Fruit fly (Drosophila melanogaster) whole organism, embryonic: Measurements from ENCODE around the gene CG18788.

Experiments used
- Adf1 ChIP-seq: fragments of 200-800 bp; sonication (Bioruptor generic); IDR thresholded peaks from 2 replicates; pipeline ENCODE4 v1.3.6; 2022; ENCODE audit warnings: missing biosample characterization, missing genetic modification characterization
- Antp ChIP-seq: fragments of 200-800 bp; sonication (Bioruptor generic); optimal IDR thresholded peaks from 3 replicates; lab custom pipeline; 2016; ENCODE audit warnings: missing biosample characterization, missing genetic modification characterization
- Asciz ChIP-seq: fragments of 200-800 bp; sonication (Bioruptor generic); optimal IDR thresholded peaks from 2 replicates; lab custom pipeline; 2017; ENCODE audit warnings: missing biosample characterization, mild to moderate bottlenecking, missing genetic modification characterization, missing genetic modification reagents
- CG10462 ChIP-seq: fragments of 200-800 bp; sonication (Bioruptor generic); optimal IDR thresholded peaks from 2 replicates; lab custom pipeline; 2016; ENCODE audit warnings: missing biosample characterization, missing genetic modification characterization
- CG11560 ChIP-seq: fragments of 200-800 bp; sonication (Bioruptor generic); IDR thresholded peaks from 3 replicates; pipeline ENCODE4 v1.3.6; 2022; ENCODE audit warnings: missing biosample characterization, missing genetic modification characterization
- CG12391 ChIP-seq: fragments of 200-800 bp; sonication (Bioruptor generic); optimal IDR thresholded peaks from 3 replicates; lab custom pipeline; 2018; ENCODE audit warnings: missing biosample characterization, mild to moderate bottlenecking, missing genetic modification characterization, moderate library complexity
- CG12769 ChIP-seq: fragments of 200-800 bp; sonication (Bioruptor generic); optimal IDR thresholded peaks from 2 replicates; lab custom pipeline; 2019; ENCODE audit warnings: missing biosample characterization, mild to moderate bottlenecking, missing genetic modification characterization, moderate library complexity
- CG18011 ChIP-seq: fragments of 200-800 bp; sonication (Bioruptor generic); optimal IDR thresholded peaks from 2 replicates; lab custom pipeline; 2017; ENCODE audit warnings: missing biosample characterization, missing genetic modification characterization, mild to moderate bottlenecking, moderate library complexity, missing genotype
- CG3726 ChIP-seq: fragments of 200-800 bp; sonication (Bioruptor generic); IDR thresholded peaks from 3 replicates; pipeline ENCODE4, ENCODE4 v1.3.6; 2022; ENCODE audit warnings: missing biosample characterization, missing genetic modification characterization
- CG4424 ChIP-seq: fragments of 200-800 bp; sonication (Bioruptor generic); optimal IDR thresholded peaks from 3 replicates; lab custom pipeline; 2016; ENCODE audit warnings: missing biosample characterization, missing genetic modification characterization
- CG4730 ChIP-seq: fragments of 200-800 bp; sonication (Bioruptor generic); IDR thresholded peaks from 2 replicates; pipeline ENCODE4 v1.3.6; 2022; ENCODE audit warnings: missing biosample characterization, missing genetic modification characterization
- CG6683 ChIP-seq: fragments of 200-800 bp; sonication (Bioruptor generic); optimal IDR thresholded peaks from 2 replicates; lab custom pipeline; 2017; ENCODE audit warnings: missing biosample characterization, mild to moderate bottlenecking, missing genetic modification characterization, missing genetic modification reagents
- CG6791 ChIP-seq: fragments of 200-800 bp; sonication (Bioruptor generic); IDR thresholded peaks from 3 replicates; pipeline ENCODE4 v1.3.6; 2022; ENCODE audit warnings: missing biosample characterization, missing genetic modification characterization; ENCODE audit not compliant: partially characterized antibody
- CG6813 ChIP-seq: fragments of 200-800 bp; sonication (Bioruptor generic); optimal IDR thresholded peaks from 2 replicates; lab custom pipeline; 2017; ENCODE audit warnings: missing biosample characterization, missing genetic modification characterization, mild to moderate bottlenecking, moderate library complexity, missing genetic modification reagents
- CHES-1-like ChIP-seq: fragments of 200-800 bp; sonication (Bioruptor generic); optimal IDR thresholded peaks from 2 replicates; lab custom pipeline; 2016; ENCODE audit warnings: missing biosample characterization, missing genetic modification characterization
- CoRest ChIP-seq: fragments of 200-800 bp; sonication (Bioruptor generic); optimal IDR thresholded peaks from 3 replicates; lab custom pipeline; 2018; ENCODE audit warnings: missing biosample characterization, mild to moderate bottlenecking, missing genetic modification characterization, moderate library complexity
- D19A ChIP-seq: fragments of 200-800 bp; optimal IDR thresholded peaks from 3 replicates; lab custom pipeline; 2019; ENCODE audit warnings: missing biosample characterization, mild to moderate bottlenecking, missing genetic modification characterization, moderate library complexity
- Ets65A ChIP-seq: fragments of 200-800 bp; sonication (Bioruptor generic); peaks from one replicate; lab custom pipeline; 2016; ENCODE audit warnings: missing biosample characterization, missing genetic modification characterization
- Hey ChIP-seq: fragments of 200-800 bp; sonication (Bioruptor generic); optimal IDR thresholded peaks from 3 replicates; lab custom pipeline; 2018; ENCODE audit warnings: missing biosample characterization, mild to moderate bottlenecking, missing genetic modification characterization
- HmgD ChIP-seq: fragments of 200-800 bp; sonication (Bioruptor generic); optimal IDR thresholded peaks from 3 replicates; lab custom pipeline; 2016; ENCODE audit warnings: missing biosample characterization, missing genetic modification characterization
- Hmr ChIP-seq: fragments of 200-800 bp; sonication (Bioruptor generic); optimal IDR thresholded peaks from 3 replicates; lab custom pipeline; 2017; ENCODE audit warnings: mild to moderate bottlenecking, missing biosample characterization, missing genetic modification reagents, missing genetic modification characterization
- Hr39 ChIP-seq: fragments of >200 bp; optimal IDR thresholded peaks from 2 replicates; lab custom pipeline; 2017
- Lhr ChIP-seq: fragments of 200-800 bp; sonication (Bioruptor generic); optimal IDR thresholded peaks from 3 replicates; lab custom pipeline; 2017; ENCODE audit warnings: mild to moderate bottlenecking, missing biosample characterization, missing genetic modification reagents, missing genetic modification characterization
- MBD-R2 ChIP-seq: fragments of 200-800 bp; sonication (Bioruptor generic); IDR thresholded peaks from 2 replicates; pipeline ENCODE4 v1.3.6; 2022; ENCODE audit warnings: missing biosample characterization, missing genetic modification characterization
- Meics ChIP-seq: fragments of 200-800 bp; sonication (Bioruptor generic); optimal IDR thresholded peaks from 2 replicates; lab custom pipeline; 2017; ENCODE audit warnings: missing biosample characterization, mild to moderate bottlenecking, missing genetic modification characterization
- Optix ChIP-seq: fragments of 200-800 bp; sonication (Bioruptor generic); IDR thresholded peaks from 3 replicates; pipeline ENCODE4 v1.3.6; 2022; ENCODE audit warnings: missing biosample characterization, missing genetic modification characterization
- Rfx ChIP-seq: fragments of 200-800 bp; sonication (Bioruptor generic); IDR thresholded peaks from 2 replicates; pipeline ENCODE4 v1.3.6; 2022; ENCODE audit warnings: missing biosample characterization, missing genetic modification characterization
- abd-A ChIP-seq: fragments of 200-800 bp; sonication (Bioruptor generic); optimal IDR thresholded peaks from 3 replicates; lab custom pipeline; 2019; ENCODE audit warnings: missing biosample characterization, mild to moderate bottlenecking, missing genetic modification characterization, moderate library complexity
- bigmax ChIP-seq: fragments of 200-800 bp; sonication (Bioruptor generic); optimal IDR thresholded peaks from 2 replicates; lab custom pipeline; 2018; ENCODE audit warnings: missing biosample characterization, mild to moderate bottlenecking, missing genetic modification characterization
- chif ChIP-seq, 2 experiments: fragments of 200-800 bp; sonication (Bioruptor generic); optimal IDR thresholded peaks; 3 replicates each; lab custom pipeline; 2016; ENCODE audit warnings: missing biosample characterization in 2 of 2, missing genetic modification characterization in 2 of 2
- chinmo ChIP-seq: fragments of 200-800 bp; sonication (Bioruptor generic); IDR thresholded peaks from 4 replicates; pipeline ENCODE4 v1.3.6; 2022; ENCODE audit warnings: missing biosample characterization, missing genetic modification characterization; ENCODE audit not compliant: partially characterized antibody
- ci ChIP-seq: fragments of 200-800 bp; sonication (Bioruptor generic); IDR thresholded peaks from 3 replicates; pipeline ENCODE4 v1.3.6; 2022; ENCODE audit warnings: missing biosample characterization, missing genetic modification characterization
- cwo ChIP-seq: fragments of 200-800 bp; sonication (Bioruptor generic); optimal IDR thresholded peaks from 3 replicates; lab custom pipeline; 2017; ENCODE audit warnings: missing biosample characterization, missing genetic modification characterization, mild to moderate bottlenecking, moderate library complexity, missing genetic modification reagents
- ftz-f1 ChIP-seq: fragments of 200-800 bp; sonication (Bioruptor generic); optimal IDR thresholded peaks from 2 replicates; lab custom pipeline; 2016; ENCODE audit warnings: missing biosample characterization, missing genetic modification characterization
- gro ChIP-seq: fragments of 200-800 bp; sonication (Bioruptor generic); optimal IDR thresholded peaks from 2 replicates; lab custom pipeline; 2016; ENCODE audit warnings: missing biosample characterization, missing genetic modification characterization
- h ChIP-seq: fragments of >200 bp; optimal IDR thresholded peaks from 2 replicates; lab custom pipeline; 2017
- insv ChIP-seq, 2 experiments: fragments of 200-800 bp; sonication (Bioruptor generic); optimal IDR thresholded peaks; 3 replicates each; lab custom pipeline; 2016 to 2018; ENCODE audit warnings: missing biosample characterization in 2 of 2, missing genetic modification characterization in 2 of 2
- lab ChIP-seq: fragments of 200-800 bp; sonication (Bioruptor generic); optimal IDR thresholded peaks from 3 replicates; lab custom pipeline; 2017; ENCODE audit warnings: missing biosample characterization, missing genetic modification characterization, mild to moderate bottlenecking, moderate library complexity, missing genetic modification reagents
- mld ChIP-seq: fragments of 200-800 bp; sonication (Bioruptor generic); IDR thresholded peaks from 3 replicates; pipeline ENCODE4 v1.3.6; 2022; ENCODE audit warnings: missing biosample characterization, missing genetic modification characterization; ENCODE audit not compliant: partially characterized antibody
- nau ChIP-seq: fragments of 200-800 bp; sonication (Bioruptor generic); optimal IDR thresholded peaks from 3 replicates; lab custom pipeline; 2017; ENCODE audit warnings: missing biosample characterization, mild to moderate bottlenecking, missing genetic modification characterization, missing genetic modification reagents
- oc ChIP-seq: fragments of 200-800 bp; sonication (Bioruptor generic); optimal IDR thresholded peaks from 2 replicates; lab custom pipeline; 2018; ENCODE audit warnings: missing biosample characterization, mild to moderate bottlenecking, missing genetic modification characterization, moderate library complexity
- repo ChIP-seq: fragments of 200-800 bp; sonication (Bioruptor generic); optimal IDR thresholded peaks from 2 replicates; lab custom pipeline; 2016; ENCODE audit warnings: missing biosample characterization, missing genetic modification characterization
- ro ChIP-seq: fragments of 200-800 bp; sonication (Bioruptor generic); IDR thresholded peaks from 2 replicates; pipeline ENCODE4 v1.3.6; 2022; ENCODE audit warnings: missing biosample characterization, missing genetic modification characterization
- scrt ChIP-seq: fragments of 200-800 bp; sonication (Bioruptor generic); optimal IDR thresholded peaks from 2 replicates; lab custom pipeline; 2018; ENCODE audit warnings: missing biosample characterization, mild to moderate bottlenecking, missing genetic modification characterization, moderate library complexity
- sens ChIP-seq: fragments of 200-800 bp; sonication (Bioruptor generic); peaks from one replicate; lab custom pipeline; 2016; ENCODE audit warnings: missing biosample characterization, missing genetic modification characterization
- slp2 ChIP-seq: fragments of 200-800 bp; sonication (Bioruptor generic); optimal IDR thresholded peaks from 2 replicates; lab custom pipeline; 2016; ENCODE audit warnings: missing biosample characterization, missing genetic modification characterization
- ssp ChIP-seq: fragments of 200-800 bp; sonication (Bioruptor generic); IDR thresholded peaks from 2 replicates; pipeline ENCODE4 v1.3.6; 2022; ENCODE audit warnings: missing biosample characterization, missing genetic modification characterization
- tna ChIP-seq: fragments of 200-800 bp; sonication (Bioruptor generic); IDR thresholded peaks from 2 replicates; pipeline ENCODE4 v1.3.6; 2022; ENCODE audit warnings: missing biosample characterization, missing genetic modification characterization; ENCODE audit not compliant: partially characterized antibody
- vnd ChIP-seq: fragments of 200-800 bp; sonication (Bioruptor generic); IDR thresholded peaks from 3 replicates; pipeline ENCODE4 v1.3.6; 2022; ENCODE audit warnings: missing biosample characterization, missing genetic modification characterization; ENCODE audit not compliant: partially characterized antibody

CG18788 gene

dm6 chr2L:12044613-12045350 lies 10.8 kb downstream of the CG18788 start, which contains the start of gene CG6785 (continued):
- peak; percentile 94 for TF ChIP-seq lab (GFP tag; lab: Kevin White, UChicago)
- no peak for TF ChIP-seq CG6791 (GFP tag; lab: Robert Waterston, UW)
- TF ChIP-seq Optix (GFP tag; lab: Robert Waterston, UW) = no peak
- TF ChIP-seq CG6683 (GFP tag; lab: Kevin White, UChicago) = peak; percentile 62
- peak; percentile 81 for TF ChIP-seq CG12769 (tag; lab: Kevin White, UChicago)
- TF ChIP-seq CG3726 = no peak; the same call in 2 of the 3 replicates
- TF ChIP-seq insv (GFP tag; optimal IDR thresholded peaks at IDR 0.05; lab: Kevin White, UChicago) = peak in 1 of 2 experiments; percentile 77
- peak; percentile 89 for TF ChIP-seq abd-A (tag; lab: Kevin White, UChicago)
- peak; percentile 18 for TF ChIP-seq HmgD (GFP tag; lab: Kevin White, UChicago)
- TF ChIP-seq Hr39 (lab: Kevin White, UChicago) = no peak
- TF ChIP-seq Antp (GFP tag; lab: Kevin White, UChicago) = peak; percentile 62
- TF ChIP-seq Meics (GFP tag; lab: Kevin White, UChicago) = peak; percentile 84
- TF ChIP-seq CG18011 = peak; percentile 63
- peak; percentile 67 for TF ChIP-seq D19A
- TF ChIP-seq CG6813 (GFP tag; lab: Kevin White, UChicago) = peak; percentile 96
- peak; percentile 61 for TF ChIP-seq nau (GFP tag; lab: Kevin White, UChicago)
- no peak for TF ChIP-seq tna (GFP tag; lab: Robert Waterston, UW)
- TF ChIP-seq Rfx (GFP tag; lab: Robert Waterston, UW) = peak; percentile 42; the same call in 1 of the 2 replicates
- TF ChIP-seq ssp (GFP tag; lab: Robert Waterston, UW) = no peak
- TF ChIP-seq gro = peak; percentile 85
- no peak for TF ChIP-seq CG11560
- no peak for TF ChIP-seq CG4730 (GFP tag; lab: Robert Waterston, UW)
- no peak for TF ChIP-seq h (lab: Kevin White, UChicago)
- TF ChIP-seq Hmr (GFP tag; lab: Kevin White, UChicago) = peak; percentile 90
- TF ChIP-seq MBD-R2 (GFP tag; lab: Robert Waterston, UW) = peak; percentile 7; the same call in 1 of the 2 replicates
- TF ChIP-seq Adf1 (GFP tag; lab: Robert Waterston, UW) = peak; percentile 18; the same call in 1 of the 2 replicates
- TF ChIP-seq ro (GFP tag; lab: Robert Waterston, UW) = no peak
- TF ChIP-seq chif (GFP tag; optimal IDR thresholded peaks at IDR 0.05; lab: Kevin White, UChicago) = peak; percentile 77 to 88
- TF ChIP-seq Hey (tag; lab: Kevin White, UChicago) = peak; percentile 86
- no peak for TF ChIP-seq Ets65A (GFP tag; lab: Kevin White, UChicago)
- no peak for TF ChIP-seq mld
- peak; percentile 70 for TF ChIP-seq CoRest (tag; lab: Kevin White, UChicago)
- peak; percentile 98 for TF ChIP-seq Asciz (GFP tag; lab: Kevin White, UChicago)
- peak; percentile 78 for TF ChIP-seq Lhr
- peak; percentile 95 for TF ChIP-seq CHES-1-like (GFP tag; lab: Kevin White, UChicago)
- peak; percentile 52 for TF ChIP-seq bigmax (GFP tag; lab: Kevin White, UChicago)
- peak; percentile 67 for TF ChIP-seq CG4424
- TF ChIP-seq slp2 = peak; percentile 74
- TF ChIP-seq oc (tag; lab: Kevin White, UChicago) = peak; percentile 77
- peak; percentile 93 for TF ChIP-seq ci (GFP tag; lab: Robert Waterston, UW)
- peak; percentile 70 for TF ChIP-seq CG10462 (GFP tag; lab: Kevin White, UChicago)
- peak; percentile 81 for TF ChIP-seq repo (GFP tag; lab: Kevin White, UChicago)
- TF ChIP-seq sens (GFP tag; lab: Kevin White, UChicago) = peak; percentile 99
- TF ChIP-seq CG12391 = peak; percentile 72
- peak; percentile 60 for TF ChIP-seq cwo (GFP tag; lab: Kevin White, UChicago)
- no peak for TF ChIP-seq ftz-f1 (GFP tag; lab: Kevin White, UChicago)
- TF ChIP-seq scrt = peak; percentile 74
- peak; percentile 81; the same call in 2 of the 4 replicates for TF ChIP-seq chinmo (GFP tag; lab: Robert Waterston, UW)
- TF ChIP-seq vnd (GFP tag; lab: Robert Waterston, UW) = no peak
